Fruit fly (Drosophila melanogaster) whole organism, embryonic: ENCODE measurements around the gene CG7806.

Experiments used
- Ada2b ChIP-seq: fragments of 200-800 bp; sonication (Bioruptor generic); IDR thresholded peaks from 2 replicates; pipeline ENCODE4 v1.3.6; 2022; ENCODE audit warnings: missing biosample characterization, missing genetic modification characterization
- BEAF-32 ChIP-seq: fragments of 200-800 bp; sonication (Bioruptor generic); optimal IDR thresholded peaks from 3 replicates; lab custom pipeline; 2017; ENCODE audit warnings: missing biosample characterization, missing genetic modification characterization, mild to moderate bottlenecking, moderate library complexity, missing genetic modification reagents
- Bteb2 ChIP-seq: fragments of 200-800 bp; sonication (Bioruptor generic); optimal IDR thresholded peaks from 2 replicates; lab custom pipeline; 2016; ENCODE audit warnings: missing biosample characterization, missing genetic modification characterization
- CG10267 ChIP-seq: fragments of 200-800 bp; sonication (Bioruptor generic); optimal IDR thresholded peaks from 2 replicates; lab custom pipeline; 2018; ENCODE audit warnings: missing biosample characterization, mild to moderate bottlenecking, missing genetic modification characterization, moderate library complexity
- CG10274 ChIP-seq: fragments of 200-800 bp; sonication (Bioruptor generic); optimal IDR thresholded peaks from 3 replicates; lab custom pipeline; 2017; ENCODE audit warnings: missing biosample characterization, mild to moderate bottlenecking, missing genetic modification characterization
- CG11504 ChIP-seq: fragments of 200-800 bp; sonication (Bioruptor generic); optimal IDR thresholded peaks from 3 replicates; lab custom pipeline; 2019; ENCODE audit warnings: missing biosample characterization, mild to moderate bottlenecking, missing genetic modification characterization, moderate library complexity
- CG11723 ChIP-seq: fragments of 200-800 bp; sonication (Bioruptor generic); optimal IDR thresholded peaks from 2 replicates; lab custom pipeline; 2017; ENCODE audit warnings: missing biosample characterization, mild to moderate bottlenecking, missing genetic modification characterization
- CG12104 ChIP-seq: fragments of 200-800 bp; sonication (Bioruptor generic); optimal IDR thresholded peaks from 3 replicates; lab custom pipeline; 2016; ENCODE audit warnings: missing biosample characterization, missing genetic modification characterization
- CG12155 ChIP-seq: fragments of 200-800 bp; sonication (Bioruptor generic); optimal IDR thresholded peaks from 3 replicates; lab custom pipeline; 2016; ENCODE audit warnings: missing biosample characterization, missing genetic modification characterization
- CG12744 ChIP-seq: fragments of 200-800 bp; sonication (Bioruptor generic); optimal IDR thresholded peaks from 2 replicates; lab custom pipeline; 2016; ENCODE audit warnings: missing biosample characterization, missing genetic modification characterization
- CG15011 ChIP-seq: fragments of 200-800 bp; sonication (Bioruptor generic); optimal IDR thresholded peaks from 3 replicates; lab custom pipeline; 2018; ENCODE audit warnings: missing biosample characterization, mild to moderate bottlenecking, missing genetic modification characterization
- CG16815 ChIP-seq: fragments of 200-800 bp; sonication (Bioruptor generic); optimal IDR thresholded peaks from 3 replicates; lab custom pipeline; 2017; ENCODE audit warnings: missing biosample characterization, mild to moderate bottlenecking, missing genetic modification characterization
- CG16863 ChIP-seq: fragments of 200-800 bp; sonication (Bioruptor generic); optimal IDR thresholded peaks from 3 replicates; lab custom pipeline; 2016; ENCODE audit warnings: missing biosample characterization, missing genetic modification characterization
- CG17568 ChIP-seq: fragments of 200-800 bp; sonication (Bioruptor generic); optimal IDR thresholded peaks from 2 replicates; lab custom pipeline; 2018; ENCODE audit warnings: missing biosample characterization, mild to moderate bottlenecking, missing genetic modification characterization, moderate library complexity
- CG2678 ChIP-seq: fragments of 200-800 bp; sonication (Bioruptor generic); optimal IDR thresholded peaks from 3 replicates; lab custom pipeline; 2019; ENCODE audit warnings: missing biosample characterization, mild to moderate bottlenecking, missing genetic modification characterization, moderate library complexity
- CG34376 ChIP-seq: fragments of 200-800 bp; sonication (Bioruptor generic); optimal IDR thresholded peaks from 2 replicates; lab custom pipeline; 2018; ENCODE audit warnings: missing biosample characterization, mild to moderate bottlenecking, missing genetic modification characterization
- CG5953 ChIP-seq: fragments of 200-800 bp; sonication (Bioruptor generic); IDR thresholded peaks from 2 replicates; pipeline ENCODE4 v1.3.6; 2022; ENCODE audit warnings: missing biosample characterization, missing genetic modification characterization
- CG6175 ChIP-seq: fragments of 200-800 bp; sonication (Bioruptor generic); IDR thresholded peaks from 3 replicates; pipeline ENCODE4 v1.3.6; 2022; ENCODE audit warnings: missing biosample characterization, missing genetic modification characterization
- CG6254 ChIP-seq: fragments of 200-800 bp; sonication (Bioruptor generic); optimal IDR thresholded peaks from 3 replicates; lab custom pipeline; 2017; ENCODE audit warnings: mild to moderate bottlenecking, missing biosample characterization, missing genetic modification reagents, missing genetic modification characterization
- CG8765 ChIP-seq: fragments of 200-800 bp; sonication (Bioruptor generic); IDR thresholded peaks from 2 replicates; pipeline ENCODE4 v1.3.6; 2022; ENCODE audit warnings: missing biosample characterization, missing genetic modification characterization
- Drgx ChIP-seq: fragments of 200-800 bp; sonication (Bioruptor generic); IDR thresholded peaks from 2 replicates; pipeline ENCODE4 v1.3.6; 2022; ENCODE audit warnings: missing biosample characterization, missing genetic modification characterization
- E2f2 ChIP-seq: fragments of 200-800 bp; sonication (Bioruptor generic); IDR thresholded peaks from 2 replicates; pipeline ENCODE4 v1.3.6; 2022; ENCODE audit warnings: missing biosample characterization, missing genetic modification characterization
- ERR ChIP-seq: fragments of 200-800 bp; sonication (Bioruptor generic); optimal IDR thresholded peaks from 2 replicates; lab custom pipeline; 2016; ENCODE audit warnings: missing biosample characterization, missing genetic modification characterization
- HLH4C ChIP-seq: fragments of 200-800 bp; sonication (Bioruptor generic); IDR thresholded peaks from 3 replicates; pipeline ENCODE4 v1.3.6; 2022; ENCODE audit warnings: missing biosample characterization, missing genetic modification characterization; ENCODE audit not compliant: partially characterized antibody
- HLH54F ChIP-seq: fragments of 200-800 bp; sonication (Bioruptor generic); optimal IDR thresholded peaks from 3 replicates; lab custom pipeline; 2016; ENCODE audit warnings: missing biosample characterization, missing genetic modification characterization
- Hand ChIP-seq: fragments of 200-800 bp; sonication (Bioruptor generic); optimal IDR thresholded peaks from 2 replicates; lab custom pipeline; 2017; ENCODE audit warnings: mild to moderate bottlenecking, missing biosample characterization, missing genetic modification reagents, missing genetic modification characterization
- Hey ChIP-seq: fragments of 200-800 bp; sonication (Bioruptor generic); optimal IDR thresholded peaks from 3 replicates; lab custom pipeline; 2018; ENCODE audit warnings: missing biosample characterization, mild to moderate bottlenecking, missing genetic modification characterization
- Lpt ChIP-seq: fragments of >200 bp; optimal IDR thresholded peaks from 2 replicates; lab custom pipeline; 2018; ENCODE audit warnings: missing biosample characterization, missing genetic modification characterization
- NfI ChIP-seq: fragments of 200-800 bp; sonication (Bioruptor generic); optimal IDR thresholded peaks from 3 replicates; lab custom pipeline; 2018; ENCODE audit warnings: missing biosample characterization, mild to moderate bottlenecking, missing genetic modification characterization, moderate library complexity
- Rx ChIP-seq: fragments of 200-800 bp; sonication (Bioruptor generic); IDR thresholded peaks from 2 replicates; pipeline ENCODE4 v1.3.6; 2022; ENCODE audit warnings: missing biosample characterization, missing genetic modification characterization
- Six4 ChIP-seq: fragments of 200-800 bp; sonication (Bioruptor generic); optimal IDR thresholded peaks from 2 replicates; lab custom pipeline; 2016; ENCODE audit warnings: missing biosample characterization, missing genetic modification characterization
- Taf1 ChIP-seq: fragments of 200-800 bp; sonication (Bioruptor generic); IDR thresholded peaks from 2 replicates; pipeline ENCODE4 v1.3.6; 2022; ENCODE audit warnings: missing biosample characterization, missing genetic modification characterization
- Xrp1 ChIP-seq: fragments of 200-800 bp; sonication (Bioruptor generic); IDR thresholded peaks from 2 replicates; pipeline ENCODE4 v1.3.6; 2022; ENCODE audit warnings: missing biosample characterization, missing genetic modification characterization
- abd-A ChIP-seq: fragments of 200-800 bp; sonication (Bioruptor generic); optimal IDR thresholded peaks from 3 replicates; lab custom pipeline; 2019; ENCODE audit warnings: missing biosample characterization, mild to moderate bottlenecking, missing genetic modification characterization, moderate library complexity
- ap ChIP-seq: fragments of 200-800 bp; sonication (Bioruptor generic); IDR thresholded peaks from 2 replicates; pipeline ENCODE4 v1.3.6; 2022; ENCODE audit warnings: missing biosample characterization, missing genetic modification characterization
- ash1 ChIP-seq: fragments of 200-800 bp; sonication (Bioruptor generic); optimal IDR thresholded peaks from 2 replicates; lab custom pipeline; 2018; ENCODE audit warnings: missing biosample characterization, mild to moderate bottlenecking, missing genetic modification characterization
- cad ChIP-seq: fragments of >200 bp; optimal IDR thresholded peaks from 2 replicates; lab custom pipeline; 2017; ENCODE audit warnings: missing biosample characterization, missing genetic modification characterization
- gcm2 ChIP-seq: fragments of 200-800 bp; sonication (Bioruptor generic); optimal IDR thresholded peaks from 2 replicates; lab custom pipeline; 2016; ENCODE audit warnings: missing biosample characterization, missing genetic modification characterization
- gro ChIP-seq: fragments of 200-800 bp; sonication (Bioruptor generic); optimal IDR thresholded peaks from 2 replicates; lab custom pipeline; 2016; ENCODE audit warnings: missing biosample characterization, missing genetic modification characterization
- odd ChIP-seq: fragments of 200-800 bp; sonication (Bioruptor generic); optimal IDR thresholded peaks from 2 replicates; lab custom pipeline; 2017; ENCODE audit warnings: missing biosample characterization, mild to moderate bottlenecking, missing genetic modification characterization
- p53 ChIP-seq: fragments of 200-800 bp; sonication (Bioruptor generic); optimal IDR thresholded peaks from 2 replicates; lab custom pipeline; 2016; ENCODE audit warnings: missing biosample characterization, missing genetic modification characterization
- pros ChIP-seq: fragments of 200-800 bp; sonication (Bioruptor generic); optimal IDR thresholded peaks from 3 replicates; lab custom pipeline; 2019; ENCODE audit warnings: missing biosample characterization, mild to moderate bottlenecking, missing genetic modification characterization, moderate library complexity
- run ChIP-seq: fragments of 200-800 bp; sonication (Bioruptor generic); optimal IDR thresholded peaks from 3 replicates; lab custom pipeline; 2018; ENCODE audit warnings: missing biosample characterization, mild to moderate bottlenecking, missing genetic modification characterization
- slp2 ChIP-seq: fragments of 200-800 bp; sonication (Bioruptor generic); optimal IDR thresholded peaks from 2 replicates; lab custom pipeline; 2016; ENCODE audit warnings: missing biosample characterization, missing genetic modification characterization
- sna ChIP-seq: fragments of 200-800 bp; sonication (Bioruptor generic); IDR thresholded peaks from 2 replicates; pipeline ENCODE4 v1.3.6; 2022; ENCODE audit warnings: missing biosample characterization, missing genetic modification characterization; ENCODE audit not compliant: partially characterized antibody
- sqz ChIP-seq: fragments of 200-800 bp; sonication (Bioruptor generic); optimal IDR thresholded peaks from 3 replicates; lab custom pipeline; 2018; ENCODE audit warnings: missing biosample characterization, mild to moderate bottlenecking, missing genetic modification characterization
- sr ChIP-seq: fragments of 200-800 bp; sonication (Bioruptor generic); IDR thresholded peaks from 3 replicates; pipeline ENCODE4 v1.3.6; 2022; ENCODE audit warnings: missing biosample characterization, missing genetic modification characterization
- trem ChIP-seq: fragments of 200-800 bp; optimal IDR thresholded peaks from 3 replicates; lab custom pipeline; 2019; ENCODE audit warnings: missing biosample characterization, mild to moderate bottlenecking, missing genetic modification characterization, moderate library complexity
- tx ChIP-seq: fragments of 200-800 bp; sonication (Bioruptor generic); optimal IDR thresholded peaks from 2 replicates; lab custom pipeline; 2016; ENCODE audit warnings: missing biosample characterization, missing genetic modification characterization
- yki ChIP-seq: fragments of >200 bp; optimal IDR thresholded peaks from 3 replicates; lab custom pipeline; 2018

CG7806 gene

DNA sequence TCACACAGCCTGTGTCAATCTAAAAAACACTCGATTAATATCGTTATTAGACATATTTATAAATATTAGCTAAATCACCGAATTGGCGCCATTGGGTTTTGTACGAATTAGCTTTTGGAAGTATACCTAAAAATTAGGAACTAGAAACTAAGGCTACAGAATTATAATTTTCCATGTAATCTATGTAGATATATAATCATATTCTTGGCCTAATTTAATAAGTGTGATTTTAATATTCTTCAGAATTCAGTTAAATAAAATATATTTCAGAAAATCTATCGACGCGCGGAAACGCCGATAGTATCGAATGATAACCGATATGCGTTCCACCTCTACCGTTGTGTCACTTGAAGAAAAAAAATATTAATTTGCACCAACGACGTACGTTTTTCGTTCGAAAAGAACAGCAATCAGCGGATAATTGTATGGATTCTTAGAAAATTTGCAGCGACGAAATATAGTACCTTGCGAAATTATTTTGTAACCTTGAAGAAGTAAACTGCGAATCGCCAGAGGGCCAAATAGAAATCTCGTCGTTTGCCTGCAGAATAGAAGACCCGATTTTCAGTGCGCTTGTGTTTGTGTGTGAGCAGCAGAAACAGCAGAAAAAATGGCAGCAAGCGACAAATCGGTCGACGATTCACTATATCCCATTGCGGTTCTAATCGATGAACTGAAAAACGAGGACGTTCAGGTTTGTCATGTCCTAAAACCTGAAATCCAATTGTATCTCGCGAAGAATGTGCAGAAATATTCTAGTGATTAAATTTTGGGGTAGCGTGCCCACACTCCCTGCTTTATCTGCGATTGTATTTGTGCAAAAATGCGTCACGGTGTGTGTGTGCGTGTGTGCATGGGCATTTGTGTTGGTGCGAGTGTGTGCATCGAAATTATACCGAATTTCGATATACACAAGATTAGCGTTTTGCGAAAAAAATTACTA, 54.8 kb downstream of the CG7806 start, which contains the start of gene Pp2A-29B (continued):
- TF ChIP-seq CG11723 (GFP tag; lab: Kevin White, UChicago) (no peak), sna (GFP tag; lab: Robert Waterston, UW) (peak; percentile 99), ash1 (GFP tag; lab: Kevin White, UChicago) (no peak), sr (GFP tag; lab: Robert Waterston, UW) (no peak), ERR (no peak), sqz (peak; percentile 93), CG8765 (GFP tag; lab: Robert Waterston, UW) (no peak), CG5953 (GFP tag; lab: Robert Waterston, UW) (no peak), HLH54F (GFP tag; lab: Kevin White, UChicago) (no peak), Six4 (GFP tag; lab: Kevin White, UChicago) (no peak), CG15011 (GFP tag; lab: Kevin White, UChicago) (no peak), CG2678 (peak; percentile 15), p53 (GFP tag; lab: Kevin White, UChicago) (no peak), CG10267 (peak; percentile 62), CG10274 (no peak), Drgx (no peak), trem (peak; percentile 80), CG6175 (GFP tag; lab: Robert Waterston, UW) (no peak), E2f2 (GFP tag; lab: Robert Waterston, UW) (peak; percentile 88), Xrp1 (GFP tag; lab: Robert Waterston, UW) (no peak), Bteb2 (GFP tag; lab: Kevin White, UChicago) (no peak), CG16863 (GFP tag; lab: Kevin White, UChicago) (no peak), CG12155 (peak; percentile 16), yki (lab: Kevin White, UChicago) (no peak), Hey (tag; lab: Kevin White, UChicago) (no peak), gcm2 (GFP tag; lab: Kevin White, UChicago) (no peak), HLH4C (GFP tag; lab: Robert Waterston, UW) (peak; percentile 99), cad (GFP tag; lab: Kevin White, UChicago) (no peak), CG12104 (GFP tag; lab: Kevin White, UChicago) (no peak), CG11504 (tag; lab: Kevin White, UChicago) (peak; percentile 56), CG16815 (GFP tag; lab: Kevin White, UChicago) (no peak), abd-A (peak; percentile 89), NfI (peak; percentile 15), CG6254 (GFP tag; lab: Kevin White, UChicago) (no peak), BEAF-32 (GFP tag; lab: Kevin White, UChicago) (peak; percentile 100), CG34376 (GFP tag; lab: Kevin White, UChicago) (peak; percentile 21), odd (GFP tag; lab: Kevin White, UChicago) (no peak), pros (no peak), Ada2b (GFP tag; lab: Robert Waterston, UW) (no peak), tx (no peak), Lpt (GFP tag; lab: Kevin White, UChicago) (no peak), CG12744 (GFP tag; lab: Kevin White, UChicago) (no peak), Rx (no peak), Hand (GFP tag; lab: Kevin White, UChicago) (peak; percentile 34), run (tag; lab: Kevin White, UChicago) (no peak), ap (GFP tag; lab: Robert Waterston, UW) (no peak), CG17568 (GFP tag; lab: Kevin White, UChicago) (peak; percentile 7), Taf1 (GFP tag; lab: Robert Waterston, UW) (no peak), gro (GFP tag; lab: Kevin White, UChicago) (no peak), slp2 (GFP tag; lab: Kevin White, UChicago) (no peak)
